Fruit fly (Drosophila melanogaster): ENCODE data around the gene PDZ-GEF.

Gene PDZ-GEF

dm6 chr2L:6338367-6338975, 14.9 kb downstream of the PDZ-GEF start, which contains the start of the genes Pez and Cpr (continued):
- TF ChIP-seq Doc3 (GFP tag; IDR thresholded peaks at IDR 0.05; ENCODE audit: partially characterized antibody) (peak; percentile 87; the same call in 2 of the 3 replicates), Side (GFP tag; optimal IDR thresholded peaks at IDR 0.05) (peak; percentile 47), her (GFP tag; optimal IDR thresholded peaks at IDR 0.05) (peak; percentile 60), bsh (GFP tag; optimal IDR thresholded peaks at IDR 0.05) (no peak), jumu (GFP tag; optimal IDR thresholded peaks at IDR 0.05) (peak; percentile 31), nom (GFP tag; optimal IDR thresholded peaks at IDR 0.05) (no peak), CG17186 (GFP tag; optimal IDR thresholded peaks at IDR 0.05) (peak; percentile 75), Tbp (GFP tag; optimal IDR thresholded peaks at IDR 0.05) (no peak), fd64A (GFP tag; optimal IDR thresholded peaks at IDR 0.05) (no peak), mirr (GFP tag; optimal IDR thresholded peaks at IDR 0.05) (peak; percentile 50), CG2202 (tag; optimal IDR thresholded peaks at IDR 0.05) (no peak), CG11398 (GFP tag; optimal IDR thresholded peaks at IDR 0.05) (no peak), hbn (GFP tag; IDR thresholded peaks at IDR 0.05; ENCODE audit: partially characterized antibody) (peak; percentile 76), Six4 (GFP tag; optimal IDR thresholded peaks at IDR 0.05) (no peak), run (tag; optimal IDR thresholded peaks at IDR 0.05) (no peak), Awh (GFP tag; IDR thresholded peaks at IDR 0.05) (no peak), CG7372 (GFP tag; IDR thresholded peaks at IDR 0.05) (no peak), CG9609 (GFP tag; optimal IDR thresholded peaks at IDR 0.05) (no peak), C15 (GFP tag; IDR thresholded peaks at IDR 0.05) (0 out of 3 replicates have a peak, but pooled peaks have one; percentile 25), HLH54F (GFP tag; optimal IDR thresholded peaks at IDR 0.05) (peak; percentile 30), Lpt (GFP tag; optimal IDR thresholded peaks at IDR 0.05) (no peak), CG7357 (GFP tag; IDR thresholded peaks at IDR 0.05) (no peak), nerfin-2 (GFP tag; IDR thresholded peaks at IDR 0.05; ENCODE audit: partially characterized antibody) (peak; percentile 80), vnd (GFP tag; IDR thresholded peaks at IDR 0.05; ENCODE audit: partially characterized antibody) (peak; percentile 74), CG17359 (tag; optimal IDR thresholded peaks at IDR 0.05) (no peak), CG31224 (GFP tag; IDR thresholded peaks at IDR 0.05) (no peak), CG42726 (GFP tag; IDR thresholded peaks at IDR 0.05; ENCODE audit: partially characterized antibody) (peak; percentile 74), CG1603 (tag; optimal IDR thresholded peaks at IDR 0.05) (no peak), abd-A (tag; optimal IDR thresholded peaks at IDR 0.05) (no peak), CrebB (tag; optimal IDR thresholded peaks at IDR 0.05) (no peak), pan (optimal IDR thresholded peaks at IDR 0.05) (no peak), pan (GFP tag; optimal IDR thresholded peaks at IDR 0.05 in 1 of 2, IDR thresholded peaks at IDR 0.05 in 1 of 2) (peak in 1 of 2 experiments; percentile 24), Nf-YC (tag; optimal IDR thresholded peaks at IDR 0.05) (peak; percentile 10), HLH4C (GFP tag; IDR thresholded peaks at IDR 0.05; ENCODE audit: partially characterized antibody) (peak; percentile 86), CG1529 (GFP tag; optimal IDR thresholded peaks at IDR 0.05) (no peak), CG7987 (GFP tag; optimal IDR thresholded peaks at IDR 0.05) (peak; percentile 43), CG10543 (GFP tag; optimal IDR thresholded peaks at IDR 0.05) (no peak), CG18599 (GFP tag; optimal IDR thresholded peaks at IDR 0.05) (peak; percentile 24), ab (GFP tag; optimal IDR thresholded peaks at IDR 0.05) (no peak), NC2α (GFP tag; optimal IDR thresholded peaks at IDR 0.05) (peak; percentile 10), CG12104 (GFP tag; optimal IDR thresholded peaks at IDR 0.05) (no peak), CG11723 (GFP tag; optimal IDR thresholded peaks at IDR 0.05) (no peak), gt (GFP tag; IDR thresholded peaks at IDR 0.05) (0 out of 2 replicates have a peak, but pooled peaks have one; percentile 25), Dp (GFP tag; optimal IDR thresholded peaks at IDR 0.05) (peak; percentile 46), Gug (GFP tag; IDR thresholded peaks at IDR 0.05) (peak; percentile 11; the same call in 1 of the 4 replicates), CG13894 (tag; optimal IDR thresholded peaks at IDR 0.05) (no peak), sr (GFP tag; IDR thresholded peaks at IDR 0.05) (peak; percentile 41; the same call in 1 of the 3 replicates), Hr3 (GFP tag; optimal IDR thresholded peaks at IDR 0.05) (no peak), pb (GFP tag; optimal IDR thresholded peaks at IDR 0.05) (no peak), Blimp-1 (GFP tag; optimal IDR thresholded peaks at IDR 0.05) (no peak)

Measured in whole organism, embryonic.